Worm (Caenorhabditis elegans) whole organism, late embryonic: ENCODE data around the gene F44E2.10.

ENCODE experiments used
- C38D4.7 ChIP-seq: fragments of 200-800 bp; sonication (Bioruptor generic); optimal IDR thresholded peaks from 2 replicates; lab custom pipeline; 2018; ENCODE audit warnings: mild to moderate bottlenecking, missing genetic modification characterization, moderate library complexity, missing compliant biosample characterization
- K02D7.2 ChIP-seq: sonication (generic microtip); optimal IDR thresholded peaks from 2 replicates; lab custom pipeline; 2017; ENCODE audit warnings: mild to moderate bottlenecking, missing genetic modification characterization, missing compliant biosample characterization
- Y22D7AL.16 ChIP-seq: sonication (generic microtip); optimal IDR thresholded peaks from 2 replicates; lab custom pipeline; 2016; ENCODE audit warnings: missing genetic modification characterization, missing compliant biosample characterization
- ceh-14 ChIP-seq: sonication (generic microtip); optimal IDR thresholded peaks from 2 replicates; lab custom pipeline; 2016; ENCODE audit warnings: missing genotype, missing genetic modification characterization, missing compliant biosample characterization
- ceh-18 ChIP-seq: sonication (generic microtip); optimal IDR thresholded peaks from 2 replicates; lab custom pipeline; 2016; ENCODE audit warnings: missing genetic modification characterization, missing compliant biosample characterization
- ceh-19 ChIP-seq: fragments of 200-800 bp; sonication (Bioruptor generic); optimal IDR thresholded peaks from 2 replicates; lab custom pipeline; 2018; ENCODE audit warnings: mild to moderate bottlenecking, missing genetic modification characterization, missing compliant biosample characterization
- ceh-2 ChIP-seq: sonication (generic microtip); optimal IDR thresholded peaks from 2 replicates; lab custom pipeline; 2016; ENCODE audit warnings: missing genotype, missing genetic modification characterization, missing compliant biosample characterization
- ceh-22 ChIP-seq: sonication (generic microtip); optimal IDR thresholded peaks from 2 replicates; lab custom pipeline; 2017; ENCODE audit warnings: missing biosample characterization, missing genetic modification characterization
- ceh-31 ChIP-seq: sonication (generic microtip); optimal IDR thresholded peaks from 2 replicates; lab custom pipeline; 2016; ENCODE audit warnings: missing genetic modification characterization, missing compliant biosample characterization
- ceh-45 ChIP-seq: fragments of 200-800 bp; sonication (Bioruptor generic); IDR thresholded peaks from 2 replicates; pipeline ENCODE4 v1.3.6; 2022; ENCODE audit warnings: missing genetic modification reagents, missing genetic modification characterization, missing compliant biosample characterization
- che-1 ChIP-seq: sonication (generic microtip); optimal IDR thresholded peaks from 2 replicates; lab custom pipeline; 2016; ENCODE audit warnings: mild to moderate bottlenecking, missing genetic modification characterization, missing compliant biosample characterization
- dmd-4 ChIP-seq: sonication (generic microtip); optimal IDR thresholded peaks from 2 replicates; lab custom pipeline; 2016; ENCODE audit warnings: borderline replicate concordance, missing genetic modification characterization, missing compliant biosample characterization
- dve-1 ChIP-seq: sonication (generic microtip); optimal IDR thresholded peaks from 2 replicates; lab custom pipeline; 2017; ENCODE audit warnings: antibody characterized with exemption, mild to moderate bottlenecking, missing genetic modification characterization, missing compliant biosample characterization
- elt-2 ChIP-seq: sonication (generic microtip); optimal IDR thresholded peaks from 2 replicates; lab custom pipeline; 2016; ENCODE audit warnings: missing genetic modification reagents, missing genetic modification characterization, missing compliant biosample characterization
- elt-4 ChIP-seq: sonication (generic microtip); optimal IDR thresholded peaks from 2 replicates; lab custom pipeline; 2016; ENCODE audit warnings: missing genetic modification characterization, missing compliant biosample characterization
- eyg-1 ChIP-seq: sonication (generic microtip); optimal IDR thresholded peaks from 2 replicates; lab custom pipeline; 2016; ENCODE audit warnings: missing genotype, missing genetic modification characterization, missing compliant biosample characterization
- fkh-10 ChIP-seq: fragments of 150-350 bp; optimal IDR thresholded peaks from 2 replicates; lab custom pipeline; 2014; ENCODE audit warnings: missing biosample characterization, missing genetic modification reagents, missing genetic modification characterization
- fkh-6 ChIP-seq: sonication (generic microtip); optimal IDR thresholded peaks from 2 replicates; lab custom pipeline; 2016; ENCODE audit warnings: missing genetic modification characterization, missing compliant biosample characterization
- hlh-13 ChIP-seq: fragments of 200-800 bp; sonication (Bioruptor generic); optimal IDR thresholded peaks from 2 replicates; lab custom pipeline; 2018; ENCODE audit warnings: mild to moderate bottlenecking, missing genetic modification characterization, missing compliant biosample characterization
- hlh-6 ChIP-seq: sonication (generic microtip); optimal IDR thresholded peaks from 2 replicates; lab custom pipeline; 2016; ENCODE audit warnings: missing genotype, missing genetic modification characterization, missing compliant biosample characterization
- hlh-8 ChIP-seq: sonication (generic microtip); optimal IDR thresholded peaks from 2 replicates; lab custom pipeline; 2016; ENCODE audit warnings: missing genotype, missing genetic modification characterization, missing compliant biosample characterization
- lim-6 ChIP-seq: sonication (generic microtip); optimal IDR thresholded peaks from 2 replicates; lab custom pipeline; 2016; ENCODE audit warnings: missing genetic modification characterization, missing compliant biosample characterization
- lin-11 ChIP-seq: fragments of 200-800 bp; sonication (Bioruptor generic); optimal IDR thresholded peaks from 2 replicates; lab custom pipeline; 2018; ENCODE audit warnings: mild to moderate bottlenecking, missing genetic modification characterization, missing compliant biosample characterization
- nfya-1 ChIP-seq: sonication (generic microtip); optimal IDR thresholded peaks from 2 replicates; lab custom pipeline; 2017; ENCODE audit warnings: missing genetic modification characterization, mild to moderate bottlenecking, missing compliant biosample characterization, antibody characterized with exemption, moderate library complexity
- nhr-232 ChIP-seq: sonication (generic microtip); optimal IDR thresholded peaks from 2 replicates; lab custom pipeline; 2016; ENCODE audit warnings: missing genetic modification characterization, missing compliant biosample characterization
- npax-4 ChIP-seq: sonication (generic microtip); optimal IDR thresholded peaks from 2 replicates; lab custom pipeline; 2016; ENCODE audit warnings: missing genetic modification characterization, missing compliant biosample characterization
- pag-3 ChIP-seq: sonication (generic microtip); optimal IDR thresholded peaks from 2 replicates; lab custom pipeline; 2016; ENCODE audit warnings: missing compliant biosample characterization, missing genetic modification characterization, borderline replicate concordance
- pat-9 ChIP-seq: fragments of 200-800 bp; sonication (Bioruptor generic); optimal IDR thresholded peaks from 2 replicates; lab custom pipeline; 2018; ENCODE audit warnings: mild to moderate bottlenecking, missing genetic modification characterization, moderate library complexity, missing compliant biosample characterization
- pax-1 ChIP-seq: fragments of 150-350 bp; optimal IDR thresholded peaks from 2 replicates; lab custom pipeline; 2014; ENCODE audit warnings: missing biosample characterization, missing genetic modification characterization
- pha-2 ChIP-seq: sonication (generic microtip); optimal IDR thresholded peaks from 2 replicates; lab custom pipeline; 2017; ENCODE audit warnings: mild to moderate bottlenecking, missing genetic modification characterization, missing compliant biosample characterization
- pha-4 ChIP-seq: fragments of 150-350 bp; optimal IDR thresholded peaks from 2 replicates; lab custom pipeline; 2018; ENCODE audit warnings: missing biosample characterization, missing genetic modification reagents, missing genetic modification characterization
- pqm-1 ChIP-seq: sonication (generic microtip); optimal IDR thresholded peaks from 2 replicates; lab custom pipeline; 2016; ENCODE audit warnings: missing genetic modification characterization, missing compliant biosample characterization
- ref-2 ChIP-seq: sonication (generic microtip); optimal IDR thresholded peaks from 2 replicates; lab custom pipeline; 2016; ENCODE audit warnings: missing genetic modification characterization, missing compliant biosample characterization
- rnt-1 ChIP-seq: sonication (generic microtip); optimal IDR thresholded peaks from 2 replicates; lab custom pipeline; 2016; ENCODE audit warnings: missing genetic modification characterization, missing compliant biosample characterization
- syd-9 ChIP-seq: sonication (generic microtip); optimal IDR thresholded peaks from 2 replicates; lab custom pipeline; 2016; ENCODE audit warnings: mild to moderate bottlenecking, missing genetic modification characterization, moderate library complexity, missing compliant biosample characterization
- tbx-2 ChIP-seq: sonication (generic microtip); optimal IDR thresholded peaks from 2 replicates; lab custom pipeline; 2016; ENCODE audit warnings: missing genetic modification characterization, missing compliant biosample characterization
- ttx-3 ChIP-seq: sonication (generic microtip); optimal IDR thresholded peaks from 2 replicates; lab custom pipeline; 2016; ENCODE audit warnings: missing genetic modification reagents, missing genetic modification characterization, missing compliant biosample characterization
- unc-42 ChIP-seq: sonication (generic microtip); optimal IDR thresholded peaks from 2 replicates; lab custom pipeline; 2016; ENCODE audit warnings: missing genotype, missing genetic modification characterization, missing compliant biosample characterization
- unc-86 ChIP-seq: sonication (generic microtip); optimal IDR thresholded peaks from 2 replicates; lab custom pipeline; 2016; ENCODE audit warnings: missing genetic modification characterization, missing compliant biosample characterization
- ztf-16 ChIP-seq: sonication (generic microtip); optimal IDR thresholded peaks from 2 replicates; lab custom pipeline; 2017; ENCODE audit warnings: missing genetic modification characterization, missing compliant biosample characterization

Gene F44E2.10

DNA sequence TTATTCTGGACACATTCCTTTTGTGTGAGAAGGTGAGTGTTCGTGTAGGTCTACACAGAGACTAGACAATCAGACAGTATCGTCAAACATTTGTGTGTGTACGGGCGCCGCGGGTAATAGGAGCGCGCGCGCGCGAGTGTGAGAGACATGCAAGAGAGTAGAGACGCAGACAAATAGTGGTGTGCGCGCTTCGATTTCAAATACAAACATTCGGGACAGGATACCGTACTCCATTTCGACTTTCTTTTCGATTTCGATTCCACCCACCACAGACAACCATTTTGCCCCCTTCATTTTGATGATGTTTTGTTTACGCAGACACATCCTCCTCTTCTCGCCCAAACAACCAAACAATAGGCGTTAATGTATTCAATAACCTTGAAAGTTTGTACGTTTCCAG lies 36.1 kb downstream of the F44E2.10 start (continued):
- TF ChIP-seq lim-6 (tag; lab: Kevin White, UChicago) (no peak), elt-2 (no peak), C38D4.7 (GFP tag; lab: Kevin White, UChicago) (no peak), ref-2 (tag; lab: Kevin White, UChicago) (peak; percentile 77), tbx-2 (tag; lab: Kevin White, UChicago) (peak; percentile 51), syd-9 (tag; lab: Kevin White, UChicago) (no peak), rnt-1 (tag; lab: Kevin White, UChicago) (no peak), che-1 (no peak), ceh-2 (tag; lab: Kevin White, UChicago) (no peak), eyg-1 (tag; lab: Kevin White, UChicago) (no peak), ttx-3 (no peak), elt-4 (tag; lab: Kevin White, UChicago) (no peak), ceh-22 (no peak), Y22D7AL.16 (no peak), ceh-45 (GFP tag; lab: Robert Waterston, UW) (no peak), ceh-18 (tag; lab: Kevin White, UChicago) (peak; percentile 28)

DNA sequence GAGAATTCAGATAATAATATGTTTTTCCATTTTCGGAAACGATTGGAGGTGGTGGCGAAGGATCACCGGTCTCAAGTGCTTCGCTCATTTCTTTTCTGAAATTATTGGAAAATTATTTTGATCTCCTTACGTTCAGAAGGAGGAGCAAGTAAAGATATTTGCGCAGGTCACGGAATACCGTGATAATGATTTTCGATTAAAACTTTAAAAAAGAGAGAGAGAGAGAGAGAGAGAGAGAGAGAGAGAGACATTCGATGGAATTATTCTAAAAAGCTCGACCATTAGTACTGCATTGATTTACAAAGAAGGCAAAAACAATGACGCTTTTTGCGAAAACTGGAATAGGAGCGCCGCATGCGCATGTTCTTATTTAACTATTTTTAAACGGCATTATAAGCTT lies 38.7 kb downstream of the F44E2.10 start, which contains the start of gene ztf-1:
TSS of gene ztf-1 (minus strand) at position 101 of the 400 bp plus-strand sequence.
- TF ChIP-seq pha-4 (tag; lab: Kevin White, UChicago) = no peak
- TF ChIP-seq lin-11 (tag; lab: Kevin White, UChicago) = no peak
- no peak for TF ChIP-seq pqm-1 (tag; lab: Kevin White, UChicago)
- TF ChIP-seq nfya-1 = no peak
- no peak for TF ChIP-seq elt-2

- TF ChIP-seq dve-1 (tag; lab: Kevin White, UChicago) (no peak), fkh-6 (tag; lab: Kevin White, UChicago) (no peak), C38D4.7 (GFP tag; lab: Kevin White, UChicago) (no peak), syd-9 (tag; lab: Kevin White, UChicago) (no peak), unc-86 (tag; lab: Kevin White, UChicago) (no peak), Y22D7AL.16 (no peak), pha-2 (tag; lab: Kevin White, UChicago) (no peak), ceh-22 (no peak), hlh-6 (no peak), hlh-8 (tag; lab: Kevin White, UChicago) (no peak), elt-2 (no peak), ceh-19 (GFP tag; lab: Kevin White, UChicago) (no peak), nfya-1 (no peak)
Measured at ce11 chrIII:8791235-8791634, 39.7 kb downstream of the F44E2.10 start, which contains the start of the genes zfp-1 and F54F2.14. Gene zfp-1, plus strand, starts transcription at chrIII:8791535. Gene F54F2.14, plus strand, starts transcription at chrIII:8791546.

DNA sequence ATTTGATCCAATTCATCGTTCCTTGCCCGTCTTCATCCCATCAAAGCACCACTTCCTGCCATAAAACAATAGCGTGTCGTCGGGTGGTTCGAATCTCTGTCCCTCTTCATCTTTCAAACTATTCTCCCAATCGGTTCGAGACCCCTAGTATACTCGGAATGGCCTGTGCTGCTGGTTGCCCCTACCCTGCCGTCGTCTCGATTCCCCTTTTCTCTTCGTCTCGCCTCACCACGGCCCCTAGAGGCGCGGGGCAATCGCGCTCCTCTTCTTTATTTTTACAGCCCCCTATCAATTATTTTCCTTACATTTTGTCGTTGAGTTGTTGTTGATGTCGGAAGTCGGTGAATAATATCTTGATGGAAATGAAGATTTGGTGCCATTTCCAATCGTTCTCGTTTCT lies 42.2 kb downstream of the F44E2.10 start:
- TF ChIP-seq ceh-31 (tag; lab: Kevin White, UChicago) (peak; percentile 29), ceh-14 (tag; lab: Kevin White, UChicago) (peak; percentile 17), tbx-2 (tag; lab: Kevin White, UChicago) (peak; percentile 32), unc-42 (tag; lab: Kevin White, UChicago) (peak; percentile 14), hlh-13 (GFP tag; lab: Kevin White, UChicago) (no peak), ztf-16 (tag; lab: Kevin White, UChicago) (no peak), hlh-8 (tag; lab: Kevin White, UChicago) (no peak)

DNA sequence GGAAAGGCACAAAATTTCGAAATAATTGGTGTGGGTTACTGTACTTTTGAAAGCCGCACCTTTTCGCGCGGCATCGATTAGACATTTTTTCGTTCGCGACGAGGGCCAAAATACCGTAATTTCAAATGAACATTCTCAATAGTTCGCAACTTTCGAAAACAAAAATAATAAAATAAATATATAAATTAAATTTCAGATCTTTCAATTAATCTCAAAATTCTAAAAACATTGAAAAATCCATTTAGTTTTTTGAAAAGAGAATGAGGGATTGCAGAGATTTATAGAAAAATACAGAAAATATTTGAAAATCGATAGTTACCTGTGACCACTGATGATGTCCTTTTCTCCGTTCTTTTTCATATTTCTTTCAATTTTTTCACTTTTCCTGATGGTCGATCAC lies 44.8 kb downstream of the F44E2.10 start, which contains the start of gene K02D10.8:
TSS of gene K02D10.8 (plus strand) at position 301 of the 400 bp plus-strand sequence.
- TF ChIP-seq pax-1 (tag; lab: Kevin White, UChicago) = no peak
- TF ChIP-seq pat-9 (tag; lab: Kevin White, UChicago) = no peak
- TF ChIP-seq fkh-10 (GFP tag; lab: Kevin White, UChicago) = no peak
- TF ChIP-seq K02D7.2 (tag; lab: Kevin White, UChicago) = no peak
- TF ChIP-seq ceh-22 = no peak
- TF ChIP-seq npax-4 = no peak
- no peak for TF ChIP-seq C38D4.7 (GFP tag; lab: Kevin White, UChicago)
- no peak for TF ChIP-seq nhr-232 (tag; lab: Kevin White, UChicago)
- no peak for TF ChIP-seq elt-2
- no peak for TF ChIP-seq dmd-4 (tag; lab: Kevin White, UChicago)
- TF ChIP-seq ceh-2 (tag; lab: Kevin White, UChicago) = no peak
- TF ChIP-seq dve-1 (tag; lab: Kevin White, UChicago) = no peak
- no peak for TF ChIP-seq ttx-3
- no peak for TF ChIP-seq pag-3 (tag; lab: Kevin White, UChicago)
